Worm (Caenorhabditis elegans): ENCODE measurements around the gene C12D5.4.

DNA sequence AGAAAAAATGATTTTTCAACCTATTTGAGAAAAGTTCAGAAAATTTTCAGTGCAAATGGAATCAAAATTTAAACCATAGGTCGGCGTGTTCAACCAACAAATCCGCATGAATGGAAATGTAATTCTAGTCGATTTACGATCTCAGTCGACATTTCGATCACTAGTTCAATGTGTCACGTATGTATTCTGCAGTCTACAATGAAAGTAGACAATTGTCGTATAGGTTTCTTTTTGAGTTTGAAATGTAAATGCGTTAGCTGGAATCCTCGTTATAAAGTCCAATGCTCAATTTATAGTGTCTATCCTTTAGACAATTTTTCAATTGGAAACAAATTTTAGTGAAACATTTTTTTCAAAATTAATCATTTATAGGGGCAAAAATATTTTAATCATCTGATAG, 43.7 kb downstream of the C12D5.4 start, which contains the start of gene ZK105.12:
- TF ChIP-seq sptf-1 (tag; optimal IDR thresholded peaks at IDR 0.05) (no peak), unc-39 (tag; optimal IDR thresholded peaks at IDR 0.05) (no peak), flh-1 (GFP tag; optimal IDR thresholded peaks at IDR 0.05) (no peak), ztf-11 (tag; optimal IDR thresholded peaks at IDR 0.05) (no peak), nhr-76 (tag; optimal IDR thresholded peaks at IDR 0.05) (no peak), ces-1 (GFP tag; optimal IDR thresholded peaks at IDR 0.05) (no peak), unc-62 (GFP tag; optimal IDR thresholded peaks at IDR 0.05) (no peak), lsy-2 (tag; optimal IDR thresholded peaks at IDR 0.05) (no peak), ceh-43 (GFP tag; optimal IDR thresholded peaks at IDR 0.05) (no peak), lin-13 (tag; optimal IDR thresholded peaks at IDR 0.05) (no peak), snpc-4 (tag; optimal IDR thresholded peaks at IDR 0.05) (no peak), cnd-1 (tag; optimal IDR thresholded peaks at IDR 0.05) (no peak)

Data from whole organism, mixed stage, embryonic.